Fruit fly (Drosophila melanogaster): ENCODE measurements around the gene dpr19.

Gene dpr19

DNA sequence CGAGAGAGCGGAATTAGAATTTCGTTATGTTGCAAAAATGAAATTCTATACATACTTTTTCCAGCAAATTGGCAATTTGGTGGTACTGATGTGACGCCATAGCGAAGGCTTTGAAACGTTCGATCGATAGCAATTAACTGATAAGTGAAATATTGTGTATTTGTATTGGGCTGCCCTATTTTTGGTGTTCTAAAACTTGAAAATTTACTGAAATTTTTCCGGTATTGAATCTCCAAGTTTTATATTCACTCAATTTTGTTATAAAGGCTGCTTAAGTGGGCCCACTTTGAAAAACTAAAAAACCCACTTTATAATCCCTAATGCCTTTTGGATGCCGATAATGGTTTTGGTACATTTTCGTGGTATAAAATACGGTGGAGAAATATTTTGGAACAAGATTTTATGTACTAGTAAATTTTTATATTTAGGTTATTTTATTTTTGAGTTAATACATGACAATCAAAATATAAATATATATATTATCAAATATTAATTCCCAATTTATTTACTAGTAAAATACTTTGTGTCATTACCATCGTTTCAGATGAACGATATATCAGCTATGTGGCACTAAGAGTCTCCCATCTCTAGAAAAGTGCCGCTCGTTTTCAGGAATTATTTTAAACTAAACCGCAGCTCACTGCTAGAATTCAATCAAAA, 13.4 kb upstream of the dpr19 start, which contains the start of the genes Cand1 and pim (continued):
- TF ChIP-seq CG2116 (GFP tag; optimal IDR thresholded peaks at IDR 0.05) (peak; percentile 31), Dll (GFP tag; IDR thresholded peaks at IDR 0.05; ENCODE audit: partially characterized antibody) (peak; percentile 76), salm (tag; optimal IDR thresholded peaks at IDR 0.05) (no peak), NfI (GFP tag; optimal IDR thresholded peaks at IDR 0.05) (no peak), run (tag; optimal IDR thresholded peaks at IDR 0.05) (no peak), chm (GFP tag; IDR thresholded peaks at IDR 0.05) (no peak), CG1602 (GFP tag; optimal IDR thresholded peaks at IDR 0.05) (no peak), Sry-δ (GFP tag; optimal IDR thresholded peaks at IDR 0.05) (peak; percentile 81), Optix (GFP tag; IDR thresholded peaks at IDR 0.05) (no peak), CG33213 (GFP tag; optimal IDR thresholded peaks at IDR 0.05) (no peak), phol (tag; optimal IDR thresholded peaks at IDR 0.05) (peak; percentile 57), ab (GFP tag; optimal IDR thresholded peaks at IDR 0.05) (no peak), twi (tag; optimal IDR thresholded peaks at IDR 0.05) (peak; percentile 15), CG16813 (GFP tag; IDR thresholded peaks at IDR 0.05; ENCODE audit: partially characterized antibody) (peak; percentile 70), CG2712 (tag; optimal IDR thresholded peaks at IDR 0.05) (peak; percentile 63), gfzf (GFP tag; optimal IDR thresholded peaks at IDR 0.05) (peak; percentile 78), CG6689 (GFP tag; IDR thresholded peaks at IDR 0.05) (no peak), so (GFP tag; IDR thresholded peaks at IDR 0.05) (no peak), CG32767 (GFP tag; IDR thresholded peaks at IDR 0.05) (no peak), pros (GFP tag; optimal IDR thresholded peaks at IDR 0.05) (no peak), Rfx (GFP tag; IDR thresholded peaks at IDR 0.05) (peak; percentile 35; the same call in 1 of the 2 replicates), ato (GFP tag; IDR thresholded peaks at IDR 0.05; ENCODE audit: partially characterized antibody) (no peak), CG4730 (GFP tag; IDR thresholded peaks at IDR 0.05) (no peak), CG12236 (GFP tag; optimal IDR thresholded peaks at IDR 0.05) (no peak), nerfin-1 (tag; optimal IDR thresholded peaks at IDR 0.05) (peak; percentile 26), CG43689 (GFP tag; IDR thresholded peaks at IDR 0.05) (no peak), C15 (GFP tag; IDR thresholded peaks at IDR 0.05) (no peak), HLH4C (GFP tag; IDR thresholded peaks at IDR 0.05; ENCODE audit: partially characterized antibody) (peak; percentile 54; the same call in 1 of the 3 replicates), Pdp1 (GFP tag; optimal IDR thresholded peaks at IDR 0.05) (no peak), CG14050 (GFP tag; IDR thresholded peaks at IDR 0.05) (no peak), CG17328 (GFP tag; IDR thresholded peaks at IDR 0.05) (no peak), hb (GFP tag; IDR thresholded peaks at IDR 0.05; ENCODE audit: partially characterized antibody) (no peak), CG12155 (GFP tag; optimal IDR thresholded peaks at IDR 0.05) (peak; percentile 23), CG33557 (GFP tag; optimal IDR thresholded peaks at IDR 0.05) (peak; percentile 10), az2 (GFP tag; optimal IDR thresholded peaks at IDR 0.05) (no peak), tx (GFP tag; optimal IDR thresholded peaks at IDR 0.05) (no peak), Dp (GFP tag; optimal IDR thresholded peaks at IDR 0.05) (peak; percentile 77), knrl (GFP tag; IDR thresholded peaks at IDR 0.05; ENCODE audit: partially characterized antibody) (peak; percentile 75), dmrt11E (tag; optimal IDR thresholded peaks at IDR 0.05) (peak; percentile 36), bbx (GFP tag; IDR thresholded peaks at IDR 0.05; ENCODE audit: partially characterized antibody) (peak; percentile 66), ara (GFP tag; IDR thresholded peaks at IDR 0.05) (no peak), CG17568 (GFP tag; optimal IDR thresholded peaks at IDR 0.05) (no peak), CG30403 (GFP tag; optimal IDR thresholded peaks at IDR 0.05) (peak; percentile 3), pzg (GFP tag; optimal IDR thresholded peaks at IDR 0.05) (peak; percentile 58), bcd (GFP tag; optimal IDR thresholded peaks at IDR 0.05) (no peak), cwo (GFP tag; optimal IDR thresholded peaks at IDR 0.05) (no peak), trem (tag; optimal IDR thresholded peaks at IDR 0.05) (peak; percentile 81), row (GFP tag; IDR thresholded peaks at IDR 0.05) (peak; percentile 78), CG5953 (GFP tag; IDR thresholded peaks at IDR 0.05) (no peak)
